Worm (Caenorhabditis elegans): ENCODE results near the gene F16G10.2.

DNA sequence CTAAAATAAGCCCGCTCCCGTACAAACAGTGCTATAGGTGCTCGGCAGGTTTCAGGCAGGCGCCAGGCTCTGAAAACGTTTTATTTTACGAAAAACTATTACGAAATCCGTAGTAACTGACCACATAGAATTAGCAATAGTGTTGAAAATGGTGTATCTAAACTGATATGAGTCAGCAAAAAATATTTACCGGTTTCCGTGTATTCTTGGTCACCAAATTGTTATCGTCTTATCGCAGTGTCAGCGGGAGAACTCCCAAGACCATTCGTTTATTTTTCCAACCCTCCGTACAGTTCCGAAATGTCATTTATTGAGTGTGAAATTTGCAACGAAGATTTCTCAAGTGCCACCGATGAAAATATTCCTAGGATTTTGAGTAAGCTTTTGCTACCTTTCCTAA lies 42.9 kb upstream of the F16G10.2 start, which contains the start of gene F43C11.8:
- TF ChIP-seq lin-39 (tag; optimal IDR thresholded peaks at IDR 0.05), result no peak
- no peak for TF ChIP-seq snpc-4 (tag; optimal IDR thresholded peaks at IDR 0.05)

Data from whole organism, L1 larva.